Worm (Caenorhabditis elegans) whole organism, L4 larva: ENCODE measurements around the gene H35N09.2.

Experiments
- F37D6.2 ChIP-seq: sonication (generic microtip); optimal IDR thresholded peaks from 2 replicates; lab custom pipeline; 2016; ENCODE audit warnings: mild to moderate bottlenecking, missing genetic modification characterization, missing compliant biosample characterization
- nhr-42 ChIP-seq: fragments of 200-800 bp; sonication (Bioruptor generic); IDR thresholded peaks from 2 replicates; pipeline ENCODE4 v1.3.6; 2022; ENCODE audit warnings: missing genetic modification characterization, missing compliant biosample characterization

ce11 chrX:8604160-8604559, 698 bp downstream of the H35N09.2 start:
- TF ChIP-seq nhr-42 (GFP tag; lab: Robert Waterston, UW), result no peak
- no peak for TF ChIP-seq F37D6.2
